Fruit fly (Drosophila melanogaster) whole organism, prepupa: Measurements from ENCODE around the gene CG31178.

Source experiments
- Blimp-1 ChIP-seq: fragments of 200-800 bp; sonication (Bioruptor generic); optimal IDR thresholded peaks from 3 replicates; lab custom pipeline; 2017; ENCODE audit warnings: missing biosample characterization, missing genetic modification characterization, mild to moderate bottlenecking, moderate library complexity, missing genetic modification reagents
- CG10631 ChIP-seq: fragments of 200-800 bp; sonication (Bioruptor generic); optimal IDR thresholded peaks from 2 replicates; lab custom pipeline; 2016; ENCODE audit warnings: missing biosample characterization, missing genetic modification characterization
- CG11294 ChIP-seq: fragments of 200-800 bp; sonication (Bioruptor generic); IDR thresholded peaks from 2 replicates; pipeline ENCODE4 v1.3.6; 2022; ENCODE audit warnings: missing biosample characterization, missing genetic modification characterization
- CG15336 ChIP-seq: fragments of 200-800 bp; sonication (Bioruptor generic); IDR thresholded peaks from 2 replicates; pipeline ENCODE4 v1.3.6; 2022; ENCODE audit warnings: missing biosample characterization, missing genetic modification characterization
- CG1621 ChIP-seq: fragments of 200-800 bp; sonication (Bioruptor generic); optimal IDR thresholded peaks from 3 replicates; lab custom pipeline; 2018; ENCODE audit warnings: missing biosample characterization, mild to moderate bottlenecking, missing genetic modification characterization
- CG3032 ChIP-seq: fragments of 200-800 bp; optimal IDR thresholded peaks from 2 replicates; lab custom pipeline; 2019; ENCODE audit warnings: missing biosample characterization, mild to moderate bottlenecking, missing genetic modification characterization, moderate library complexity
- CG31627 ChIP-seq: fragments of 200-800 bp; sonication (Bioruptor generic); optimal IDR thresholded peaks from 3 replicates; lab custom pipeline; 2016; ENCODE audit warnings: missing biosample characterization, missing genetic modification characterization
- CG34406 ChIP-seq: fragments of 200-800 bp; sonication (Bioruptor generic); optimal IDR thresholded peaks from 3 replicates; lab custom pipeline; 2016; ENCODE audit warnings: missing biosample characterization, missing genetic modification characterization
- CG3919 ChIP-seq: fragments of 200-800 bp; sonication (Bioruptor generic); optimal IDR thresholded peaks from 3 replicates; lab custom pipeline; 2016; ENCODE audit warnings: missing biosample characterization, missing genetic modification characterization
- CG4318 ChIP-seq: fragments of 200-800 bp; sonication (Bioruptor generic); optimal IDR thresholded peaks from 3 replicates; lab custom pipeline; 2017; ENCODE audit warnings: missing biosample characterization, mild to moderate bottlenecking, missing genetic modification characterization
- CG6163 ChIP-seq: fragments of 200-800 bp; sonication (Bioruptor generic); IDR thresholded peaks from 3 replicates; pipeline ENCODE4 v1.3.6; 2022; ENCODE audit warnings: missing biosample characterization, missing genetic modification characterization
- CG6276 ChIP-seq: fragments of 200-800 bp; sonication (Bioruptor generic); optimal IDR thresholded peaks from 2 replicates; lab custom pipeline; 2017; ENCODE audit warnings: missing biosample characterization, mild to moderate bottlenecking, missing genetic modification characterization
- CG6854 ChIP-seq: fragments of 200-800 bp; sonication (Bioruptor generic); optimal IDR thresholded peaks from 2 replicates; lab custom pipeline; 2017; ENCODE audit warnings: missing biosample characterization, mild to moderate bottlenecking, missing genetic modification characterization
- CG7368 ChIP-seq: fragments of 200-800 bp; sonication (Bioruptor generic); optimal IDR thresholded peaks from 3 replicates; lab custom pipeline; 2016; ENCODE audit warnings: missing biosample characterization, missing genetic modification characterization
- CG8119 ChIP-seq: fragments of 200-800 bp; sonication (Bioruptor generic); IDR thresholded peaks from 3 replicates; pipeline ENCODE4 v1.3.6; 2022; ENCODE audit warnings: missing biosample characterization, missing genetic modification characterization
- CG8632 ChIP-seq: fragments of 200-800 bp; sonication (Bioruptor generic); optimal IDR thresholded peaks from 3 replicates; lab custom pipeline; 2016; ENCODE audit warnings: missing biosample characterization, missing genetic modification characterization
- Eip75B ChIP-seq: fragments of 200-800 bp; sonication (Bioruptor generic); optimal IDR thresholded peaks from 3 replicates; lab custom pipeline; 2016; ENCODE audit warnings: missing biosample characterization, missing genetic modification characterization
- Ets21C ChIP-seq: fragments of 200-800 bp; sonication (Bioruptor generic); optimal IDR thresholded peaks from 3 replicates; lab custom pipeline; 2016; ENCODE audit warnings: missing biosample characterization, missing genetic modification characterization
- Ets96B ChIP-seq: fragments of 200-800 bp; optimal IDR thresholded peaks from 2 replicates; lab custom pipeline; 2019; ENCODE audit warnings: missing biosample characterization, mild to moderate bottlenecking, missing genetic modification characterization, moderate library complexity
- Gug ChIP-seq: fragments of 200-800 bp; sonication (Bioruptor generic); IDR thresholded peaks from 2 replicates; pipeline ENCODE4 v1.3.6; 2022; ENCODE audit warnings: missing biosample characterization, missing genetic modification characterization
- Hr38 ChIP-seq: sonication (Bioruptor generic); optimal IDR thresholded peaks from 2 replicates; lab custom pipeline; 2016; ENCODE audit warnings: missing biosample characterization, missing genetic modification characterization
- Hr39 ChIP-seq: fragments of 200-800 bp; sonication (Bioruptor generic); optimal IDR thresholded peaks from 2 replicates; lab custom pipeline; 2016; ENCODE audit warnings: missing biosample characterization, missing genetic modification characterization
- Lpt ChIP-seq: fragments of 200-800 bp; sonication (Bioruptor generic); optimal IDR thresholded peaks from 3 replicates; lab custom pipeline; 2016; ENCODE audit warnings: missing biosample characterization, missing genetic modification characterization
- Met ChIP-seq: fragments of 200-800 bp; sonication (Bioruptor generic); optimal IDR thresholded peaks from 3 replicates; lab custom pipeline; 2016; ENCODE audit warnings: missing biosample characterization, missing genetic modification characterization
- OdsH ChIP-seq: fragments of 200-800 bp; sonication (Bioruptor generic); optimal IDR thresholded peaks from 3 replicates; lab custom pipeline; 2016; ENCODE audit warnings: missing biosample characterization, missing genetic modification characterization
- Smox ChIP-seq: fragments of 200-800 bp; sonication (Bioruptor generic); optimal IDR thresholded peaks from 3 replicates; lab custom pipeline; 2016; ENCODE audit warnings: missing biosample characterization, missing genetic modification characterization
- Sox102F ChIP-seq: fragments of 200-800 bp; sonication (Bioruptor generic); optimal IDR thresholded peaks from 2 replicates; lab custom pipeline; 2016; ENCODE audit warnings: missing biosample characterization, mild to moderate bottlenecking, missing genetic modification characterization
- Sox15 ChIP-seq: fragments of 200-800 bp; sonication (Bioruptor generic); optimal IDR thresholded peaks from 3 replicates; lab custom pipeline; 2016; ENCODE audit warnings: missing biosample characterization, missing genetic modification characterization
- achi ChIP-seq: fragments of 200-800 bp; sonication (Bioruptor generic); optimal IDR thresholded peaks from 3 replicates; lab custom pipeline; 2016; ENCODE audit warnings: missing biosample characterization, missing genetic modification characterization
- cyc ChIP-seq: fragments of 200-800 bp; sonication (Bioruptor generic); optimal IDR thresholded peaks from 3 replicates; lab custom pipeline; 2016; ENCODE audit warnings: missing biosample characterization, missing genetic modification characterization
- dac ChIP-seq: fragments of 200-800 bp; sonication (Bioruptor generic); optimal IDR thresholded peaks from 2 replicates; lab custom pipeline; 2017; ENCODE audit warnings: missing biosample characterization, mild to moderate bottlenecking, missing genetic modification characterization
- dsx ChIP-seq: fragments of 200-800 bp; optimal IDR thresholded peaks from 3 replicates; lab custom pipeline; 2019; ENCODE audit warnings: missing biosample characterization, mild to moderate bottlenecking, missing genetic modification characterization, moderate library complexity; ENCODE audit not compliant: poor library complexity, severe bottlenecking
- eg ChIP-seq: fragments of 200-800 bp; sonication (Bioruptor generic); IDR thresholded peaks from 3 replicates; pipeline ENCODE4 v1.3.6; 2022; ENCODE audit warnings: missing biosample characterization, missing genetic modification characterization
- esn ChIP-seq: fragments of 200-800 bp; sonication (Bioruptor generic); optimal IDR thresholded peaks from 2 replicates; lab custom pipeline; 2016; ENCODE audit warnings: missing biosample characterization, mild to moderate bottlenecking, missing genetic modification characterization, moderate library complexity
- fd59A ChIP-seq: fragments of 200-800 bp; sonication (Bioruptor generic); optimal IDR thresholded peaks from 2 replicates; lab custom pipeline; 2017; ENCODE audit warnings: missing biosample characterization, mild to moderate bottlenecking, missing genetic modification characterization, missing genetic modification reagents
- fd85E ChIP-seq: fragments of 200-800 bp; sonication (Bioruptor generic); optimal IDR thresholded peaks from 3 replicates; lab custom pipeline; 2016; ENCODE audit warnings: missing biosample characterization, missing genetic modification characterization
- fkh ChIP-seq: fragments of 200-800 bp; sonication (Bioruptor generic); optimal IDR thresholded peaks from 3 replicates; lab custom pipeline; 2017; ENCODE audit warnings: missing biosample characterization, mild to moderate bottlenecking, missing genetic modification characterization, moderate library complexity
- net ChIP-seq: fragments of 200-800 bp; sonication (Bioruptor generic); optimal IDR thresholded peaks from 3 replicates; lab custom pipeline; 2016; ENCODE audit warnings: missing biosample characterization, missing genetic modification characterization
- pdm3 ChIP-seq: fragments of 200-800 bp; sonication (Bioruptor generic); optimal IDR thresholded peaks from 3 replicates; lab custom pipeline; 2016; ENCODE audit warnings: missing biosample characterization, missing genetic modification characterization
- salr ChIP-seq, 2 experiments: fragments of 200-800 bp; sonication (Bioruptor generic); optimal IDR thresholded peaks; 3 replicates each; lab custom pipeline; 2016 to 2018; ENCODE audit warnings: missing biosample characterization in 2 of 2, missing genetic modification characterization in 2 of 2, mild to moderate bottlenecking in 1 of 2
- spab ChIP-seq: fragments of 200-800 bp; sonication (Bioruptor generic); optimal IDR thresholded peaks from 2 replicates; lab custom pipeline; 2017; ENCODE audit warnings: missing biosample characterization, mild to moderate bottlenecking, missing genetic modification characterization, missing genetic modification reagents
- ss ChIP-seq, 2 experiments: fragments of 200-800 bp; sonication (Bioruptor generic); optimal IDR thresholded peaks; 2 replicates in 1 of 2; 3 replicates in 1 of 2; lab custom pipeline; 2017 to 2018; ENCODE audit warnings: mild to moderate bottlenecking in 2 of 2, missing biosample characterization in 2 of 2, missing genetic modification characterization in 2 of 2, moderate library complexity in 1 of 2
- topi ChIP-seq: fragments of 200-800 bp; sonication (Bioruptor generic); optimal IDR thresholded peaks from 3 replicates; lab custom pipeline; 2016; ENCODE audit warnings: missing biosample characterization, missing genetic modification characterization
- vri ChIP-seq: fragments of 200-800 bp; sonication (Bioruptor generic); optimal IDR thresholded peaks from 3 replicates; lab custom pipeline; 2016; ENCODE audit warnings: missing biosample characterization, mild to moderate bottlenecking, missing genetic modification characterization

CG31178 gene

dm6 chr3R:21897565-21897964, 24.0 kb downstream of the CG31178 start (continued):
- peak; percentile 84 for TF ChIP-seq CG8632 (GFP tag; lab: Kevin White, UChicago)
- TF ChIP-seq CG4318 (GFP tag; lab: Kevin White, UChicago), result peak; percentile 91
- peak; percentile 93 for TF ChIP-seq Lpt (GFP tag; lab: Kevin White, UChicago)
- TF ChIP-seq pdm3 (GFP tag; lab: Kevin White, UChicago), result peak; percentile 94
- TF ChIP-seq achi (GFP tag; lab: Kevin White, UChicago), result peak; percentile 95
- peak; percentile 87 for TF ChIP-seq CG31627
- TF ChIP-seq Ets21C (GFP tag; lab: Kevin White, UChicago), result peak; percentile 80
- peak; percentile 81 for TF ChIP-seq Sox15 (GFP tag; lab: Kevin White, UChicago)
- TF ChIP-seq CG3919 (GFP tag; lab: Kevin White, UChicago), result peak; percentile 97
- peak; percentile 87 for TF ChIP-seq Hr39 (GFP tag; lab: Kevin White, UChicago)
- peak; percentile 90 for TF ChIP-seq Met (GFP tag; lab: Kevin White, UChicago)
- peak; percentile 95 for TF ChIP-seq spab (GFP tag; lab: Kevin White, UChicago)
- peak; percentile 87 for TF ChIP-seq Smox (GFP tag; lab: Kevin White, UChicago)
- peak; percentile 76 for TF ChIP-seq fd85E (GFP tag; lab: Kevin White, UChicago)
- peak; percentile 96 for TF ChIP-seq eg
- TF ChIP-seq dsx (GFP tag; lab: Kevin White, UChicago), result peak; percentile 96
- TF ChIP-seq cyc (GFP tag; lab: Kevin White, UChicago), result peak; percentile 85
- peak; percentile 96 for TF ChIP-seq CG1621 (tag; lab: Kevin White, UChicago)
- TF ChIP-seq ss (GFP tag; optimal IDR thresholded peaks at IDR 0.05; lab: Kevin White, UChicago), result peak; percentile 95 to 97
- peak; percentile 98 for TF ChIP-seq CG15336 (GFP tag; lab: Robert Waterston, UW)

dm6 chr3R:21898758-21899157, 25.2 kb downstream of the CG31178 start:
- no peak for TF ChIP-seq CG11294 (GFP tag; lab: Robert Waterston, UW)

dm6 chr3R:21899170-21899575, 25.6 kb downstream of the CG31178 start:
- TF ChIP-seq CG11294 (GFP tag; lab: Robert Waterston, UW) (0 out of 2 replicates have a peak, but pooled peaks have one; percentile 32), CG34406 (GFP tag; lab: Kevin White, UChicago) (peak; percentile 40), pdm3 (GFP tag; lab: Kevin White, UChicago) (peak; percentile 52), esn (peak; percentile 71), dsx (GFP tag; lab: Kevin White, UChicago) (peak; percentile 80), CG10631 (GFP tag; lab: Kevin White, UChicago) (peak; percentile 71), CG7368 (GFP tag; lab: Kevin White, UChicago) (peak; percentile 45), Lpt (GFP tag; lab: Kevin White, UChicago) (peak; percentile 50), Sox102F (GFP tag; lab: Kevin White, UChicago) (peak; percentile 37), CG31627 (peak; percentile 41), eg (peak; percentile 34; the same call in 1 of the 3 replicates), Hr38 (GFP tag; lab: Kevin White, UChicago) (no peak), Sox15 (GFP tag; lab: Kevin White, UChicago) (no peak), CG6276 (peak; percentile 54), CG3919 (GFP tag; lab: Kevin White, UChicago) (peak; percentile 77), CG6163 (GFP tag; lab: Robert Waterston, UW) (peak; percentile 72), CG1621 (tag; lab: Kevin White, UChicago) (peak; percentile 47), salr (GFP tag; optimal IDR thresholded peaks at IDR 0.05; lab: Kevin White, UChicago) (peak in 1 of 2 experiments; percentile 54), Smox (GFP tag; lab: Kevin White, UChicago) (peak; percentile 61), topi (GFP tag; lab: Kevin White, UChicago) (peak; percentile 70), Blimp-1 (GFP tag; lab: Kevin White, UChicago) (no peak), Met (GFP tag; lab: Kevin White, UChicago) (peak; percentile 55), Gug (GFP tag; lab: Robert Waterston, UW) (peak; percentile 60), fd59A (GFP tag; lab: Kevin White, UChicago) (peak; percentile 64), fkh (GFP tag; lab: Kevin White, UChicago) (no peak), CG8632 (GFP tag; lab: Kevin White, UChicago) (peak; percentile 43), ss (GFP tag; optimal IDR thresholded peaks at IDR 0.05; lab: Kevin White, UChicago) (peak; percentile 66 to 74), OdsH (GFP tag; lab: Kevin White, UChicago) (peak; percentile 68), dac (GFP tag; lab: Kevin White, UChicago) (peak; percentile 12), net (GFP tag; lab: Kevin White, UChicago) (peak; percentile 50), Eip75B (peak; percentile 73), cyc (GFP tag; lab: Kevin White, UChicago) (peak; percentile 60), Ets96B (tag; lab: Kevin White, UChicago) (peak; percentile 76), CG3032 (tag; lab: Kevin White, UChicago) (peak; percentile 88), CG6854 (GFP tag; lab: Kevin White, UChicago) (peak; percentile 17), CG15336 (GFP tag; lab: Robert Waterston, UW) (peak; percentile 61), vri (no peak), CG8119 (GFP tag; lab: Robert Waterston, UW) (peak; percentile 69; the same call in 2 of the 3 replicates)
